In genomic region chrX:3126233-3126632, ce11 we compare ENCODE assay signal across 4 worm cellular contexts.
A peak's percentile ranks its signal among the peaks of the same experiment; 100 is the strongest.
TF ChIP-seq lines count a peak whose summit lies in the region.

No protein-coding gene starts in this region.

TF ChIP-seq in whole organism, L1 larva, 84 proteins besides CTCF, POLR2A, EP300 and RAD21 (continued from another document):
- no peak for TF ChIP-seq lin-35 (GFP tag; optimal IDR thresholded peaks at IDR 0.05; lab: Kevin White, UChicago)
- no peak for TF ChIP-seq lin-39 (tag; optimal IDR thresholded peaks at IDR 0.05; lab: Kevin White, UChicago)
- TF ChIP-seq ceh-82 (tag; optimal IDR thresholded peaks at IDR 0.05; lab: Kevin White, UChicago) = peak in 2 of 3 experiments; percentile 1 to 52
- TF ChIP-seq tbx-2 (tag; optimal IDR thresholded peaks at IDR 0.05; lab: Kevin White, UChicago) = peak; percentile 43
- TF ChIP-seq jun-1 (tag; optimal IDR thresholded peaks at IDR 0.05; lab: Kevin White, UChicago) = no peak
- TF ChIP-seq pag-3 (tag; optimal IDR thresholded peaks at IDR 0.05; lab: Kevin White, UChicago; ENCODE audit: borderline replicate concordance, insufficient read depth) = no peak
- TF ChIP-seq rnt-1 (tag; optimal IDR thresholded peaks at IDR 0.05; lab: Kevin White, UChicago) = no peak
- no peak for TF ChIP-seq unc-130 (tag; optimal IDR thresholded peaks at IDR 0.05; lab: Kevin White, UChicago)
- TF ChIP-seq hlh-17 (GFP tag; optimal IDR thresholded peaks at IDR 0.05; lab: Kevin White, UChicago; ENCODE audit: borderline replicate concordance) = no peak
- TF ChIP-seq xbp-1 (tag; optimal IDR thresholded peaks at IDR 0.05; lab: Kevin White, UChicago) = no peak
- TF ChIP-seq unc-30 (tag; optimal IDR thresholded peaks at IDR 0.05; lab: Kevin White, UChicago) = no peak
- no peak for TF ChIP-seq ceh-63 (GFP tag; optimal IDR thresholded peaks at IDR 0.05; lab: Kevin White, UChicago)
- no peak for TF ChIP-seq efl-3 (GFP tag; optimal IDR thresholded peaks at IDR 0.05; lab: Kevin White, UChicago)
- no peak for TF ChIP-seq elt-2 (tag; optimal IDR thresholded peaks at IDR 0.05; lab: Kevin White, UChicago)
- TF ChIP-seq hpl-2 (GFP tag; optimal IDR thresholded peaks at IDR 0.05; lab: Kevin White, UChicago) = no peak
- peak; percentile 20 for TF ChIP-seq swsn-7 (tag; optimal IDR thresholded peaks at IDR 0.05; lab: Kevin White, UChicago)
- no peak for TF ChIP-seq lin-13 (GFP tag; optimal IDR thresholded peaks at IDR 0.05; lab: Kevin White, UChicago)
- TF ChIP-seq ama-1 (optimal IDR thresholded peaks at IDR 0.05; lab: Kevin White, UChicago) = no peak
- no peak for TF ChIP-seq ceh-88 (GFP tag; IDR thresholded peaks at IDR 0.05; lab: Robert Waterston, UW)
- 0 out of 2 replicates have a peak, but pooled peaks have one; percentile 5 for TF ChIP-seq isw-1 (GFP tag; IDR thresholded peaks at IDR 0.05; lab: Robert Waterston, UW)
- TF ChIP-seq egl-27 (tag; optimal IDR thresholded peaks at IDR 0.05; lab: Kevin White, UChicago) = no peak

TF ChIP-seq in whole organism, L2 larva, 48 proteins besides CTCF, POLR2A, EP300 and RAD21 (continued from another document):
- no peak for TF ChIP-seq elt-1 (tag; optimal IDR thresholded peaks at IDR 0.05; lab: Kevin White, UChicago)
- peak; percentile 2 for TF ChIP-seq nhr-129 (tag; optimal IDR thresholded peaks at IDR 0.05; lab: Kevin White, UChicago)
- TF ChIP-seq mab-5 (tag; optimal IDR thresholded peaks at IDR 0.05; lab: Kevin White, UChicago) = peak; percentile 0
- TF ChIP-seq alr-1 (tag; optimal IDR thresholded peaks at IDR 0.05; lab: Kevin White, UChicago) = no peak
- no peak for TF ChIP-seq unc-62 (GFP tag; optimal IDR thresholded peaks at IDR 0.05; lab: Kevin White, UChicago)
- no peak for TF ChIP-seq nhr-21 (tag; optimal IDR thresholded peaks at IDR 0.05; lab: Kevin White, UChicago)
- TF ChIP-seq peb-1 (tag; optimal IDR thresholded peaks at IDR 0.05; lab: Kevin White, UChicago) = no peak
- no peak for TF ChIP-seq ztf-4 (tag; optimal IDR thresholded peaks at IDR 0.05; lab: Kevin White, UChicago)
- no peak for TF ChIP-seq unc-39 (tag; optimal IDR thresholded peaks at IDR 0.05; lab: Kevin White, UChicago)
- no peak for TF ChIP-seq ama-1 (optimal IDR thresholded peaks at IDR 0.05; lab: Kevin White, UChicago)
- TF ChIP-seq nhr-11 (tag; optimal IDR thresholded peaks at IDR 0.05; lab: Kevin White, UChicago) = no peak
- no peak for TF ChIP-seq nhr-12 (tag; optimal IDR thresholded peaks at IDR 0.05; lab: Kevin White, UChicago)
- no peak for TF ChIP-seq sma-9 (GFP tag; optimal IDR thresholded peaks at IDR 0.05; lab: Kevin White, UChicago)
- no peak for TF ChIP-seq sma-9 (tag; optimal IDR thresholded peaks at IDR 0.05; lab: Kevin White, UChicago)
- no peak for TF ChIP-seq mbf-1 (tag; optimal IDR thresholded peaks at IDR 0.05; lab: Kevin White, UChicago)
- TF ChIP-seq sma-3 (GFP tag; optimal IDR thresholded peaks at IDR 0.05; lab: Kevin White, UChicago) = no peak

TF ChIP-seq in whole organism, L4 larva, 104 proteins besides CTCF, POLR2A, EP300 and RAD21 (continued from another document):
- TF ChIP-seq snpc-1.2 (GFP tag; IDR thresholded peaks at IDR 0.05; lab: Robert Waterston, UW) = no peak
- peak in 1 of 2 experiments; percentile 42 for TF ChIP-seq lsy-2 (tag; optimal IDR thresholded peaks at IDR 0.05; lab: Kevin White, UChicago)
- 0 out of 2 replicates have a peak, but pooled peaks have one; percentile 14 for TF ChIP-seq dmd-6 (GFP tag; IDR thresholded peaks at IDR 0.05; lab: Robert Waterston, UW)
- no peak for TF ChIP-seq ceh-32 (tag; optimal IDR thresholded peaks at IDR 0.05; lab: Kevin White, UChicago; ENCODE audit: poor library complexity)
- no peak for TF ChIP-seq duxl-1 (tag; optimal IDR thresholded peaks at IDR 0.05; lab: Kevin White, UChicago; ENCODE audit: poor library complexity)
- 0 out of 2 replicates have a peak, but pooled peaks have one; percentile 49 for TF ChIP-seq ceh-20 (GFP tag; IDR thresholded peaks at IDR 0.05; lab: Robert Waterston, UW)
- TF ChIP-seq rbr-2 (tag; optimal IDR thresholded peaks at IDR 0.05; lab: Kevin White, UChicago) = peak; percentile 31

TF ChIP-seq in whole organism, late embryonic, 69 proteins besides CTCF, POLR2A, EP300 and RAD21 (continued from another document):
- TF ChIP-seq dve-1 (tag; optimal IDR thresholded peaks at IDR 0.05; lab: Kevin White, UChicago) (no peak), npax-4 (tag; optimal IDR thresholded peaks at IDR 0.05; lab: Kevin White, UChicago) (no peak), syd-9 (tag; optimal IDR thresholded peaks at IDR 0.05; lab: Kevin White, UChicago) (no peak), gmeb-2 (tag; optimal IDR thresholded peaks at IDR 0.05; lab: Kevin White, UChicago) (no peak), ceh-9 (tag; optimal IDR thresholded peaks at IDR 0.05; lab: Kevin White, UChicago) (no peak), pag-3 (tag; optimal IDR thresholded peaks at IDR 0.05; lab: Kevin White, UChicago; ENCODE audit: borderline replicate concordance) (no peak), hlh-8 (tag; optimal IDR thresholded peaks at IDR 0.05; lab: Kevin White, UChicago) (no peak), T23F11.4 (GFP tag; optimal IDR thresholded peaks at IDR 0.05; lab: Kevin White, UChicago) (no peak), unc-55 (GFP tag; optimal IDR thresholded peaks at IDR 0.05; lab: Kevin White, UChicago) (no peak), sox-4 (tag; optimal IDR thresholded peaks at IDR 0.05; lab: Kevin White, UChicago) (no peak), ceh-45 (GFP tag; IDR thresholded peaks at IDR 0.05; lab: Robert Waterston, UW) (no peak), pros-1 (tag; optimal IDR thresholded peaks at IDR 0.05; lab: Kevin White, UChicago) (no peak), unc-3 (GFP tag; conservative IDR thresholded peaks at IDR 0.05; lab: Robert Waterston, UW) (no peak), unc-3 (tag; optimal IDR thresholded peaks at IDR 0.05; lab: Kevin White, UChicago) (peak; percentile 20), nfya-1 (tag; optimal IDR thresholded peaks at IDR 0.05; lab: Kevin White, UChicago) (peak; percentile 19), pat-9 (tag; optimal IDR thresholded peaks at IDR 0.05; lab: Kevin White, UChicago) (no peak), tbx-2 (tag; optimal IDR thresholded peaks at IDR 0.05; lab: Kevin White, UChicago) (peak; percentile 6)
